Fruit fly (Drosophila melanogaster) whole organism, pupa: ENCODE data around the gene bsf.

Source experiments
- CG10348 ChIP-seq: fragments of 200-800 bp; sonication (Bioruptor generic); IDR thresholded peaks from 2 replicates; pipeline ENCODE4 v1.3.6; 2022; ENCODE audit warnings: missing biosample characterization, missing genetic modification characterization
- CG12605 ChIP-seq: fragments of 200-800 bp; sonication (Bioruptor generic); IDR thresholded peaks from 2 replicates; pipeline ENCODE4 v1.3.6; 2022; ENCODE audit warnings: missing biosample characterization, missing genetic modification characterization
- CG13204 ChIP-seq: fragments of 200-800 bp; sonication (Bioruptor generic); optimal IDR thresholded peaks from 2 replicates; lab custom pipeline; 2018; ENCODE audit warnings: missing biosample characterization, mild to moderate bottlenecking, missing genetic modification characterization, moderate library complexity
- CG14655 ChIP-seq: fragments of 200-800 bp; sonication (Bioruptor generic); optimal IDR thresholded peaks from 3 replicates; lab custom pipeline; 2017; ENCODE audit warnings: mild to moderate bottlenecking, missing biosample characterization, missing genetic modification reagents, missing genetic modification characterization
- CG15710 ChIP-seq: fragments of 200-800 bp; sonication (Bioruptor generic); optimal IDR thresholded peaks from 2 replicates; lab custom pipeline; 2018; ENCODE audit warnings: missing biosample characterization, mild to moderate bottlenecking, missing genetic modification characterization, moderate library complexity
- CG17806 ChIP-seq: fragments of 200-800 bp; sonication (Bioruptor generic); optimal IDR thresholded peaks from 2 replicates; lab custom pipeline; 2018; ENCODE audit warnings: missing biosample characterization, mild to moderate bottlenecking, missing genetic modification characterization, moderate library complexity
- CG32121 ChIP-seq: fragments of 200-800 bp; sonication (Bioruptor generic); IDR thresholded peaks from 2 replicates; pipeline ENCODE4 v1.3.6; 2022; ENCODE audit warnings: missing biosample characterization, missing genetic modification characterization
- CG34367 ChIP-seq: fragments of 200-800 bp; sonication (Bioruptor generic); optimal IDR thresholded peaks from 2 replicates; lab custom pipeline; 2018; ENCODE audit warnings: missing biosample characterization, mild to moderate bottlenecking, missing genetic modification characterization
- CG4496 ChIP-seq: fragments of 200-800 bp; sonication (Bioruptor generic); IDR thresholded peaks from 3 replicates; pipeline ENCODE4 v1.3.6; 2022; ENCODE audit warnings: missing biosample characterization, missing genetic modification characterization
- CG8159 ChIP-seq: fragments of 200-800 bp; sonication (Bioruptor generic); optimal IDR thresholded peaks from 3 replicates; lab custom pipeline; 2018; ENCODE audit warnings: missing biosample characterization, mild to moderate bottlenecking, missing genetic modification characterization, moderate library complexity
- CG8301 ChIP-seq: fragments of 200-800 bp; sonication (Bioruptor generic); optimal IDR thresholded peaks from 2 replicates; lab custom pipeline; 2018; ENCODE audit warnings: missing biosample characterization, mild to moderate bottlenecking, missing genetic modification characterization
- CG9948 ChIP-seq: fragments of 200-800 bp; sonication (Bioruptor generic); optimal IDR thresholded peaks from 2 replicates; lab custom pipeline; 2018; ENCODE audit warnings: missing biosample characterization, mild to moderate bottlenecking, missing genetic modification characterization, moderate library complexity
- D1 ChIP-seq: fragments of 200-800 bp; sonication (Bioruptor generic); optimal IDR thresholded peaks from 2 replicates; lab custom pipeline; 2018; ENCODE audit warnings: missing biosample characterization, mild to moderate bottlenecking, missing genetic modification characterization, moderate library complexity
- EcR ChIP-seq: fragments of 200-800 bp; sonication (Bioruptor generic); optimal IDR thresholded peaks from 3 replicates; lab custom pipeline; 2019; ENCODE audit warnings: missing biosample characterization, missing genetic modification characterization, mild to moderate bottlenecking, moderate library complexity, missing genetic modification reagents
- Ets98B ChIP-seq: fragments of 200-800 bp; sonication (Bioruptor generic); IDR thresholded peaks from 2 replicates; pipeline ENCODE4 v1.3.6; 2022; ENCODE audit warnings: missing biosample characterization, missing genetic modification characterization
- Pif1A ChIP-seq: fragments of 200-800 bp; sonication (Bioruptor generic); optimal IDR thresholded peaks from 3 replicates; lab custom pipeline; 2016; ENCODE audit warnings: missing biosample characterization, missing genetic modification characterization
- Pif1B ChIP-seq: fragments of 200-800 bp; sonication (Bioruptor generic); optimal IDR thresholded peaks from 3 replicates; lab custom pipeline; 2016; ENCODE audit warnings: missing biosample characterization, missing genetic modification characterization
- Snoo ChIP-seq: fragments of 200-800 bp; sonication (Bioruptor generic); optimal IDR thresholded peaks from 3 replicates; lab custom pipeline; 2017; ENCODE audit warnings: missing biosample characterization, mild to moderate bottlenecking, missing genetic modification characterization, inconsistent platforms
- fd96Ca ChIP-seq: fragments of 200-800 bp; sonication (Bioruptor generic); IDR thresholded peaks from 3 replicates; pipeline ENCODE4 v1.3.6; 2022; ENCODE audit warnings: missing biosample characterization, missing genetic modification characterization
- gl ChIP-seq: fragments of 200-800 bp; sonication (Bioruptor generic); optimal IDR thresholded peaks from 2 replicates; lab custom pipeline; 2018; ENCODE audit warnings: missing biosample characterization, mild to moderate bottlenecking, missing genetic modification characterization
- rn ChIP-seq: fragments of 200-800 bp; sonication (Bioruptor generic); IDR thresholded peaks from 2 replicates; pipeline ENCODE4 v1.3.6; 2022; ENCODE audit warnings: missing biosample characterization, missing genetic modification characterization

The bsf gene

dm6 chr2L:18454128-18454788 lies at the start of gene bsf, which contains the start of gene Ntf-2r:
Gene bsf (minus strand): TSS chr2L:18454587.
Gene Ntf-2r (plus strand): TSS chr2L:18454649.
- TF ChIP-seq CG8159 (no peak), CG4496 (GFP tag; lab: Robert Waterston, UW) (0 out of 3 replicates have a peak, but pooled peaks have one; percentile 34)

dm6 chr2L:18503760-18504159 lies 49.4 kb upstream of the bsf start, which contains the start of gene kon:
Gene kon (minus strand): TSS chr2L:18503978.
- TF ChIP-seq CG12605 (GFP tag; lab: Robert Waterston, UW) (peak; percentile 12; the same call in 1 of the 2 replicates), CG4496 (GFP tag; lab: Robert Waterston, UW) (peak; percentile 67; the same call in 2 of the 3 replicates), Snoo (tag; lab: Kevin White, UChicago) (no peak), gl (no peak), CG17806 (tag; lab: Kevin White, UChicago) (no peak), D1 (tag; lab: Kevin White, UChicago) (no peak), CG32121 (peak; percentile 38), CG10348 (GFP tag; lab: Robert Waterston, UW) (no peak), CG13204 (peak; percentile 64), Pif1B (GFP tag; lab: Kevin White, UChicago) (no peak), CG15710 (no peak)

dm6 chr2L:18499900-18500299 lies 45.5 kb upstream of the bsf start:
- TF ChIP-seq Ets98B (no peak), CG8301 (tag; lab: Kevin White, UChicago) (peak; percentile 33), CG9948 (tag; lab: Kevin White, UChicago) (peak; percentile 13), CG10348 (GFP tag; lab: Robert Waterston, UW) (no peak), rn (GFP tag; lab: Robert Waterston, UW) (no peak), CG14655 (GFP tag; lab: Kevin White, UChicago) (peak; percentile 52), CG17806 (tag; lab: Kevin White, UChicago) (peak; percentile 8), CG8159 (peak; percentile 2), Snoo (tag; lab: Kevin White, UChicago) (no peak), CG32121 (no peak), Pif1A (GFP tag; lab: Kevin White, UChicago) (no peak)

dm6 chr2L:18496834-18497233 lies 42.4 kb upstream of the bsf start:
- TF ChIP-seq CG12605 (GFP tag; lab: Robert Waterston, UW) (no peak), Ets98B (no peak), CG34367 (tag; lab: Kevin White, UChicago) (no peak), CG14655 (GFP tag; lab: Kevin White, UChicago) (no peak), D1 (tag; lab: Kevin White, UChicago) (no peak), CG8159 (no peak), CG9948 (tag; lab: Kevin White, UChicago) (no peak), CG4496 (GFP tag; lab: Robert Waterston, UW) (no peak), EcR (GFP tag; lab: Kevin White, UChicago) (no peak), CG10348 (GFP tag; lab: Robert Waterston, UW) (no peak), CG15710 (no peak)

- peak; percentile 47 for TF ChIP-seq CG8301 (tag; lab: Kevin White, UChicago)
- TF ChIP-seq Pif1B (GFP tag; lab: Kevin White, UChicago): peak; percentile 31
- no peak for TF ChIP-seq Snoo (tag; lab: Kevin White, UChicago)
- TF ChIP-seq Ets98B: peak; percentile 47
- TF ChIP-seq CG32121: 0 out of 2 replicates have a peak, but pooled peaks have one; percentile 22
- TF ChIP-seq CG15710: no peak
- no peak for TF ChIP-seq fd96Ca (GFP tag; lab: Robert Waterston, UW)
- TF ChIP-seq Pif1A (GFP tag; lab: Kevin White, UChicago): peak; percentile 30
- TF ChIP-seq CG34367 (tag; lab: Kevin White, UChicago): no peak
- TF ChIP-seq rn (GFP tag; lab: Robert Waterston, UW): no peak
- TF ChIP-seq CG14655 (GFP tag; lab: Kevin White, UChicago): no peak
- TF ChIP-seq CG17806 (tag; lab: Kevin White, UChicago): peak; percentile 4
- TF ChIP-seq EcR (GFP tag; lab: Kevin White, UChicago): no peak
- TF ChIP-seq CG10348 (GFP tag; lab: Robert Waterston, UW): no peak
- no peak for TF ChIP-seq D1 (tag; lab: Kevin White, UChicago)
- no peak for TF ChIP-seq CG13204
- peak; percentile 29; the same call in 1 of the 2 replicates for TF ChIP-seq CG12605 (GFP tag; lab: Robert Waterston, UW)
- no peak for TF ChIP-seq gl
- peak; percentile 23 for TF ChIP-seq CG8159
- TF ChIP-seq CG9948 (tag; lab: Kevin White, UChicago): no peak
Measured at dm6 chr2L:18493122-18493521, 38.7 kb upstream of the bsf start.

- no peak for TF ChIP-seq CG8159
- TF ChIP-seq CG10348 (GFP tag; lab: Robert Waterston, UW): no peak
- TF ChIP-seq CG4496 (GFP tag; lab: Robert Waterston, UW): no peak
- TF ChIP-seq D1 (tag; lab: Kevin White, UChicago): no peak
- TF ChIP-seq CG12605 (GFP tag; lab: Robert Waterston, UW): no peak
- TF ChIP-seq CG9948 (tag; lab: Kevin White, UChicago): no peak
- no peak for TF ChIP-seq CG32121
- TF ChIP-seq gl: no peak
Measured at dm6 chr2L:18486828-18487227, 32.4 kb upstream of the bsf start.
